Fruit fly (Drosophila melanogaster) whole organism, embryonic: ENCODE results near the gene DCP2.
A peak's percentile ranks its signal among the peaks of the same experiment; 100 is the strongest.

Experiments
- BEAF-32 ChIP-seq: fragments of 200-800 bp; sonication (Bioruptor generic); optimal IDR thresholded peaks from 3 replicates; lab custom pipeline; 2017; ENCODE audit warnings: missing biosample characterization, missing genetic modification characterization, mild to moderate bottlenecking, moderate library complexity, missing genetic modification reagents
- Bgb ChIP-seq: fragments of 200-800 bp; sonication (Bioruptor generic); IDR thresholded peaks from 2 replicates; pipeline ENCODE4 v1.3.6; 2022; ENCODE audit warnings: missing biosample characterization, missing genetic modification characterization; ENCODE audit not compliant: partially characterized antibody
- CG1024 ChIP-seq: fragments of 200-800 bp; sonication (Bioruptor generic); IDR thresholded peaks from 2 replicates; pipeline ENCODE4 v1.3.6; 2022; ENCODE audit warnings: missing biosample characterization, missing genetic modification characterization
- CG11398 ChIP-seq: fragments of 200-800 bp; sonication (Bioruptor generic); optimal IDR thresholded peaks from 2 replicates; lab custom pipeline; 2016; ENCODE audit warnings: missing biosample characterization, missing genetic modification characterization
- CG11696 ChIP-seq: fragments of 200-800 bp; sonication (Bioruptor generic); IDR thresholded peaks from 2 replicates; pipeline ENCODE4 v1.3.6; 2022; ENCODE audit warnings: missing biosample characterization, missing genetic modification characterization
- CG12155 ChIP-seq: fragments of 200-800 bp; sonication (Bioruptor generic); optimal IDR thresholded peaks from 3 replicates; lab custom pipeline; 2016; ENCODE audit warnings: missing biosample characterization, missing genetic modification characterization
- CG12942 ChIP-seq: fragments of 200-800 bp; sonication (Bioruptor generic); optimal IDR thresholded peaks from 3 replicates; lab custom pipeline; 2016; ENCODE audit warnings: missing biosample characterization, missing genetic modification characterization
- CG13123 ChIP-seq: fragments of 200-800 bp; sonication (Bioruptor generic); optimal IDR thresholded peaks from 2 replicates; lab custom pipeline; 2016; ENCODE audit warnings: missing biosample characterization, missing genetic modification characterization
- CG13424 ChIP-seq: fragments of 200-800 bp; sonication (Bioruptor generic); optimal IDR thresholded peaks from 2 replicates; lab custom pipeline; 2019; ENCODE audit warnings: missing biosample characterization, mild to moderate bottlenecking, missing genetic modification characterization, moderate library complexity
- CG15011 ChIP-seq: fragments of 200-800 bp; sonication (Bioruptor generic); optimal IDR thresholded peaks from 3 replicates; lab custom pipeline; 2018; ENCODE audit warnings: missing biosample characterization, mild to moderate bottlenecking, missing genetic modification characterization
- CG15514 ChIP-seq: fragments of 200-800 bp; sonication (Bioruptor generic); optimal IDR thresholded peaks from 3 replicates; lab custom pipeline; 2017; ENCODE audit warnings: missing biosample characterization, missing genetic modification characterization, mild to moderate bottlenecking, moderate library complexity, missing genetic modification reagents
- CG15696 ChIP-seq: fragments of 200-800 bp; sonication (Bioruptor generic); optimal IDR thresholded peaks from 2 replicates; lab custom pipeline; 2019; ENCODE audit warnings: missing biosample characterization, mild to moderate bottlenecking, missing genetic modification characterization, moderate library complexity
- CG16779 ChIP-seq: fragments of 200-800 bp; sonication (Bioruptor generic); IDR thresholded peaks from 2 replicates; pipeline ENCODE4 v1.3.6; 2022; ENCODE audit warnings: missing biosample characterization, missing genetic modification characterization
- CG17186 ChIP-seq: fragments of 200-800 bp; sonication (Bioruptor generic); optimal IDR thresholded peaks from 3 replicates; lab custom pipeline; 2017; ENCODE audit warnings: missing biosample characterization, missing genetic modification reagents, missing genetic modification characterization
- CG17612 ChIP-seq: fragments of 200-800 bp; sonication (Bioruptor generic); IDR thresholded peaks from 2 replicates; pipeline ENCODE4 v1.3.6; 2022; ENCODE audit warnings: missing biosample characterization, missing genetic modification characterization
- CG4360 ChIP-seq: fragments of 200-800 bp; sonication (Bioruptor generic); IDR thresholded peaks from 2 replicates; pipeline ENCODE4 v1.3.6; 2022; ENCODE audit warnings: missing biosample characterization, missing genetic modification characterization
- CG4404 ChIP-seq: fragments of 200-800 bp; sonication (Bioruptor generic); IDR thresholded peaks from 2 replicates; pipeline ENCODE4 v1.3.6; 2022; ENCODE audit warnings: missing biosample characterization, missing genetic modification characterization
- CG5180 ChIP-seq: fragments of 200-800 bp; sonication (Bioruptor generic); optimal IDR thresholded peaks from 3 replicates; lab custom pipeline; 2017; ENCODE audit warnings: missing biosample characterization, missing genetic modification characterization, mild to moderate bottlenecking, moderate library complexity, missing genetic modification reagents
- CG6765 ChIP-seq: fragments of 200-800 bp; sonication (Bioruptor generic); optimal IDR thresholded peaks from 3 replicates; lab custom pipeline; 2017; ENCODE audit warnings: missing biosample characterization, mild to moderate bottlenecking, missing genetic modification characterization
- CG8388 ChIP-seq: fragments of 200-800 bp; sonication (Bioruptor generic); optimal IDR thresholded peaks from 2 replicates; lab custom pipeline; 2019; ENCODE audit warnings: missing biosample characterization, mild to moderate bottlenecking, missing genetic modification characterization, moderate library complexity
- Dbx ChIP-seq: fragments of 200-800 bp; sonication (Bioruptor generic); IDR thresholded peaks from 3 replicates; pipeline ENCODE4 v1.3.6; 2022; ENCODE audit warnings: missing biosample characterization, missing genetic modification characterization
- HHEX ChIP-seq: fragments of 200-800 bp; sonication (Bioruptor generic); optimal IDR thresholded peaks from 3 replicates; lab custom pipeline; 2017; ENCODE audit warnings: missing biosample characterization, mild to moderate bottlenecking, missing genetic modification characterization, missing genetic modification reagents
- Hand ChIP-seq: fragments of 200-800 bp; sonication (Bioruptor generic); optimal IDR thresholded peaks from 2 replicates; lab custom pipeline; 2017; ENCODE audit warnings: mild to moderate bottlenecking, missing biosample characterization, missing genetic modification reagents, missing genetic modification characterization
- Hmr ChIP-seq: fragments of 200-800 bp; sonication (Bioruptor generic); optimal IDR thresholded peaks from 3 replicates; lab custom pipeline; 2017; ENCODE audit warnings: mild to moderate bottlenecking, missing biosample characterization, missing genetic modification reagents, missing genetic modification characterization
- Hr39 ChIP-seq: fragments of >200 bp; optimal IDR thresholded peaks from 2 replicates; lab custom pipeline; 2017
- Mes4 ChIP-seq: fragments of 200-800 bp; sonication (Bioruptor generic); optimal IDR thresholded peaks from 2 replicates; lab custom pipeline; 2016; ENCODE audit warnings: missing biosample characterization, missing genetic modification characterization
- NC2α ChIP-seq: fragments of 200-800 bp; sonication (Bioruptor generic); optimal IDR thresholded peaks from 2 replicates; lab custom pipeline; 2016; ENCODE audit warnings: missing biosample characterization, missing genetic modification characterization
- Oli ChIP-seq: fragments of 200-800 bp; sonication (Bioruptor generic); optimal IDR thresholded peaks from 2 replicates; lab custom pipeline; 2018; ENCODE audit warnings: missing biosample characterization, mild to moderate bottlenecking, missing genetic modification characterization, moderate library complexity
- PHDP ChIP-seq: fragments of 200-800 bp; sonication (Bioruptor generic); optimal IDR thresholded peaks from 3 replicates; lab custom pipeline; 2018; ENCODE audit warnings: missing biosample characterization, mild to moderate bottlenecking, missing genetic modification characterization, moderate library complexity
- Side ChIP-seq: fragments of 200-800 bp; sonication (Bioruptor generic); optimal IDR thresholded peaks from 2 replicates; lab custom pipeline; 2016; ENCODE audit warnings: missing biosample characterization, missing genetic modification characterization
- bbx ChIP-seq: fragments of 200-800 bp; sonication (Bioruptor generic); IDR thresholded peaks from 2 replicates; pipeline ENCODE4 v1.3.6; 2022; ENCODE audit warnings: missing biosample characterization, missing genetic modification characterization; ENCODE audit not compliant: partially characterized antibody
- croc ChIP-seq: fragments of 200-800 bp; sonication (Bioruptor generic); conservative IDR thresholded peaks from 3 replicates; pipeline ENCODE4 v1.3.6; 2022; ENCODE audit warnings: missing biosample characterization, missing genetic modification characterization
- fd64A ChIP-seq: fragments of 200-800 bp; sonication (Bioruptor generic); optimal IDR thresholded peaks from 3 replicates; lab custom pipeline; 2018; ENCODE audit warnings: missing biosample characterization, mild to moderate bottlenecking, missing genetic modification characterization
- fu2 ChIP-seq: fragments of 200-800 bp; sonication (Bioruptor generic); optimal IDR thresholded peaks from 2 replicates; lab custom pipeline; 2016; ENCODE audit warnings: missing biosample characterization, missing genetic modification characterization
- hbn ChIP-seq: fragments of 200-800 bp; sonication (Bioruptor generic); IDR thresholded peaks from 2 replicates; pipeline ENCODE4 v1.3.6; 2022; ENCODE audit warnings: missing biosample characterization, missing genetic modification characterization; ENCODE audit not compliant: partially characterized antibody
- ind ChIP-seq: fragments of 200-800 bp; sonication (Bioruptor generic); optimal IDR thresholded peaks from 3 replicates; lab custom pipeline; 2016; ENCODE audit warnings: missing biosample characterization, missing genetic modification characterization
- insv ChIP-seq, 2 experiments: fragments of 200-800 bp; sonication (Bioruptor generic); optimal IDR thresholded peaks; 3 replicates each; lab custom pipeline; 2016 to 2018; ENCODE audit warnings: missing biosample characterization in 2 of 2, missing genetic modification characterization in 2 of 2
- kah ChIP-seq: fragments of 200-800 bp; sonication (Bioruptor generic); optimal IDR thresholded peaks from 2 replicates; lab custom pipeline; 2018; ENCODE audit warnings: missing biosample characterization, mild to moderate bottlenecking, missing genetic modification characterization
- luna ChIP-seq: fragments of 200-800 bp; sonication (Bioruptor generic); optimal IDR thresholded peaks from 2 replicates; lab custom pipeline; 2016; ENCODE audit warnings: missing biosample characterization, missing genetic modification characterization
- nmo ChIP-seq: fragments of 200-800 bp; sonication (Bioruptor generic); optimal IDR thresholded peaks from 2 replicates; lab custom pipeline; 2018; ENCODE audit warnings: missing biosample characterization, mild to moderate bottlenecking, missing genetic modification characterization, moderate library complexity
- peb ChIP-seq: fragments of 200-800 bp; sonication (Bioruptor generic); IDR thresholded peaks from 2 replicates; pipeline ENCODE4 v1.3.6; 2022; ENCODE audit warnings: missing biosample characterization, missing genetic modification characterization
- phol ChIP-seq: fragments of 200-800 bp; sonication (Bioruptor generic); optimal IDR thresholded peaks from 3 replicates; lab custom pipeline; 2018; ENCODE audit warnings: missing biosample characterization, mild to moderate bottlenecking, missing genetic modification characterization, moderate library complexity
- repo ChIP-seq: fragments of 200-800 bp; sonication (Bioruptor generic); optimal IDR thresholded peaks from 2 replicates; lab custom pipeline; 2016; ENCODE audit warnings: missing biosample characterization, missing genetic modification characterization
- sens-2 ChIP-seq: fragments of 200-800 bp; sonication (Bioruptor generic); IDR thresholded peaks from 2 replicates; pipeline ENCODE4 v1.3.6; 2022; ENCODE audit warnings: missing biosample characterization, missing genetic modification characterization
- slou ChIP-seq: fragments of 200-800 bp; sonication (Bioruptor generic); optimal IDR thresholded peaks from 3 replicates; lab custom pipeline; 2016; ENCODE audit warnings: missing biosample characterization, missing genetic modification characterization
- so ChIP-seq: fragments of 200-800 bp; sonication (Bioruptor generic); IDR thresholded peaks from 3 replicates; pipeline ENCODE4 v1.3.6; 2022; ENCODE audit warnings: missing biosample characterization, missing genetic modification characterization
- sob ChIP-seq: fragments of 200-800 bp; sonication (Bioruptor generic); IDR thresholded peaks from 2 replicates; pipeline ENCODE4 v1.3.6; 2022; ENCODE audit warnings: missing biosample characterization, missing genetic modification characterization
- sug ChIP-seq: fragments of 200-800 bp; optimal IDR thresholded peaks from 2 replicates; lab custom pipeline; 2019; ENCODE audit warnings: missing biosample characterization, mild to moderate bottlenecking, missing genetic modification characterization, moderate library complexity
- vvl ChIP-seq: fragments of 200-800 bp; sonication (Bioruptor generic); IDR thresholded peaks from 2 replicates; pipeline ENCODE4 v1.3.6; 2022; ENCODE audit warnings: missing biosample characterization, missing genetic modification characterization
- wor ChIP-seq: fragments of 200-800 bp; sonication (Bioruptor generic); IDR thresholded peaks from 2 replicates; pipeline ENCODE4 v1.3.6; 2022; ENCODE audit warnings: missing biosample characterization, missing genetic modification characterization
- zen ChIP-seq: fragments of 200-800 bp; sonication (Bioruptor generic); optimal IDR thresholded peaks from 3 replicates; lab custom pipeline; 2018; ENCODE audit warnings: missing biosample characterization, mild to moderate bottlenecking, missing genetic modification characterization, moderate library complexity
- zfh1 ChIP-seq: fragments of 200-800 bp; sonication (Bioruptor generic); IDR thresholded peaks from 3 replicates; pipeline ENCODE4 v1.3.6; 2022; ENCODE audit warnings: missing biosample characterization, missing genetic modification characterization

Gene DCP2

dm6 chr3L:15837209-15837608 lies 11.0 kb upstream of the DCP2 start, which contains the start of gene CG15715 (continued):
- TF ChIP-seq insv (GFP tag; optimal IDR thresholded peaks at IDR 0.05; lab: Kevin White, UChicago) (no peak), CG8388 (GFP tag; lab: Kevin White, UChicago) (no peak), HHEX (GFP tag; lab: Kevin White, UChicago) (no peak), Hmr (no peak), Dbx (GFP tag; lab: Robert Waterston, UW) (no peak), CG15514 (GFP tag; lab: Kevin White, UChicago) (peak; percentile 55), CG16779 (no peak), Hand (GFP tag; lab: Kevin White, UChicago) (no peak), bbx (peak; percentile 42; the same call in 1 of the 2 replicates), CG1024 (GFP tag; lab: Robert Waterston, UW) (no peak), CG12155 (GFP tag; lab: Kevin White, UChicago) (no peak), zfh1 (GFP tag; lab: Robert Waterston, UW) (no peak), fd64A (GFP tag; lab: Kevin White, UChicago) (no peak), CG15696 (no peak), vvl (no peak; the same call in 1 of the 2 replicates), Mes4 (GFP tag; lab: Kevin White, UChicago) (no peak), phol (peak; percentile 63), hbn (GFP tag; lab: Robert Waterston, UW) (no peak), CG6765 (GFP tag; lab: Kevin White, UChicago) (no peak), sens-2 (GFP tag; lab: Robert Waterston, UW) (no peak), wor (GFP tag; lab: Robert Waterston, UW) (no peak), croc (GFP tag; lab: Robert Waterston, UW) (no peak), repo (GFP tag; lab: Kevin White, UChicago) (no peak), CG4404 (GFP tag; lab: Robert Waterston, UW) (no peak), CG17186 (GFP tag; lab: Kevin White, UChicago) (peak; percentile 5), CG13123 (GFP tag; lab: Kevin White, UChicago) (no peak), PHDP (no peak), zen (tag; lab: Kevin White, UChicago) (no peak), Side (GFP tag; lab: Kevin White, UChicago) (no peak), CG15011 (GFP tag; lab: Kevin White, UChicago) (no peak), Bgb (GFP tag; lab: Robert Waterston, UW) (peak; percentile 36; the same call in 1 of the 2 replicates), BEAF-32 (peak; percentile 58), luna (no peak), sob (GFP tag; lab: Robert Waterston, UW) (no peak), slou (no peak), so (GFP tag; lab: Robert Waterston, UW) (no peak), CG11696 (no peak), Hr39 (lab: Kevin White, UChicago) (no peak), nmo (GFP tag; lab: Kevin White, UChicago) (peak; percentile 57), Oli (tag; lab: Kevin White, UChicago) (no peak), ind (GFP tag; lab: Kevin White, UChicago) (no peak), CG12942 (GFP tag; lab: Kevin White, UChicago) (no peak), CG11398 (GFP tag; lab: Kevin White, UChicago) (no peak), CG4360 (GFP tag; lab: Robert Waterston, UW) (no peak), NC2α (GFP tag; lab: Kevin White, UChicago) (no peak), peb (no peak), CG17612 (GFP tag; lab: Robert Waterston, UW) (no peak), fu2 (GFP tag; lab: Kevin White, UChicago) (no peak), CG5180 (GFP tag; lab: Kevin White, UChicago) (no peak), sug (tag; lab: Kevin White, UChicago) (peak; percentile 35), kah (no peak), CG13424 (tag; lab: Kevin White, UChicago) (no peak)
